Worm (Caenorhabditis elegans): ENCODE data around the gene ent-4.
A peak's percentile ranks its signal among the peaks of the same experiment; 100 is the strongest.

- TF ChIP-seq aha-1 (tag) (peak; percentile 51), lin-13 (GFP tag; optimal IDR thresholded peaks at IDR 0.05) (no peak), attf-4 (tag; optimal IDR thresholded peaks at IDR 0.05) (no peak), nhr-25 (tag; optimal IDR thresholded peaks at IDR 0.05; ENCODE audit: borderline replicate concordance, insufficient read depth) (no peak), F49E8.2 (tag; optimal IDR thresholded peaks at IDR 0.05; ENCODE audit: borderline replicate concordance) (no peak), mes-2 (tag; optimal IDR thresholded peaks at IDR 0.05; ENCODE audit: poor library complexity, severe bottlenecking) (no peak), D1046.2 (GFP tag; IDR thresholded peaks at IDR 0.05) (no peak), T26A8.4 (GFP tag; IDR thresholded peaks at IDR 0.05) (no peak), nhr-10 (tag; optimal IDR thresholded peaks at IDR 0.05) (no peak)
Measured at ce11 chrIV:13702681-13703080, 24.0 kb upstream of the ent-4 start.

Data from whole organism, L4 larva.